Worm (Caenorhabditis elegans) whole organism, young adult: ENCODE data around the gene B0228.7.
A peak's percentile ranks its signal among the peaks of the same experiment; 100 is the strongest.

ENCODE experiments used
- B0035.1 ChIP-seq: sonication (generic microtip); optimal IDR thresholded peaks from 2 replicates; lab custom pipeline; 2016; ENCODE audit warnings: missing genetic modification characterization, mild to moderate bottlenecking, missing compliant biosample characterization, missing genotype, missing genetic modification reagents
- C17E4.6 ChIP-seq: fragments of 200-800 bp; sonication (Bioruptor generic); IDR thresholded peaks from 2 replicates; pipeline ENCODE4 v1.3.6; 2022; ENCODE audit warnings: missing genetic modification reagents, missing genetic modification characterization, missing compliant biosample characterization
- F33H1.4 ChIP-seq: fragments of 200-800 bp; sonication (Bioruptor generic); IDR thresholded peaks from 2 replicates; pipeline ENCODE4 v1.3.6; 2022; ENCODE audit warnings: missing genetic modification reagents, missing genetic modification characterization, missing compliant biosample characterization
- F37B4.10 ChIP-seq: fragments of 200-800 bp; sonication (Bioruptor generic); IDR thresholded peaks from 2 replicates; pipeline ENCODE4 v1.3.6; 2022; ENCODE audit warnings: missing genetic modification characterization, missing compliant biosample characterization
- F39B2.1 ChIP-seq: fragments of 200-800 bp; sonication (Bioruptor generic); IDR thresholded peaks from 2 replicates; pipeline ENCODE4 v1.3.6; 2022; ENCODE audit warnings: missing genetic modification reagents, missing genetic modification characterization, missing compliant biosample characterization
- F57C9.4 ChIP-seq: sonication (generic microtip); optimal IDR thresholded peaks from 2 replicates; lab custom pipeline; 2017; ENCODE audit warnings: mild to moderate bottlenecking, missing genetic modification characterization, missing compliant biosample characterization
- K11D2.4 ChIP-seq: fragments of 200-800 bp; sonication (Bioruptor generic); IDR thresholded peaks from 2 replicates; pipeline ENCODE4 v1.3.6; 2022; ENCODE audit warnings: missing genetic modification reagents, missing genetic modification characterization, missing compliant biosample characterization
- K12H6.12 ChIP-seq: fragments of 200-800 bp; sonication (Bioruptor generic); optimal IDR thresholded peaks from 2 replicates; lab custom pipeline; 2018; ENCODE audit warnings: mild to moderate bottlenecking, missing genetic modification characterization, missing compliant biosample characterization
- T26A5.8 ChIP-seq: sonication (generic microtip); optimal IDR thresholded peaks from 2 replicates; lab custom pipeline; 2016; ENCODE audit warnings: missing genetic modification characterization, missing compliant biosample characterization
- Y53F4B.3 ChIP-seq: fragments of 200-800 bp; sonication (Bioruptor generic); IDR thresholded peaks from 2 replicates; pipeline ENCODE4 v1.3.6; 2022; ENCODE audit warnings: missing genetic modification reagents, missing genetic modification characterization, missing compliant biosample characterization
- Y53G8AR.9 ChIP-seq: fragments of 200-800 bp; sonication (Bioruptor generic); conservative IDR thresholded peaks from 2 replicates; pipeline ENCODE4 v1.3.6; 2022; ENCODE audit warnings: missing genetic modification reagents, missing genetic modification characterization, missing compliant biosample characterization
- Y95B8A.8 ChIP-seq: fragments of 200-800 bp; sonication (Bioruptor generic); IDR thresholded peaks from 2 replicates; pipeline ENCODE4 v1.3.6; 2022; ENCODE audit warnings: missing genetic modification reagents, missing genetic modification characterization, missing compliant biosample characterization
- ZK185.1 ChIP-seq: sonication (generic microtip); optimal IDR thresholded peaks from 2 replicates; lab custom pipeline; 2016; ENCODE audit warnings: mild to moderate bottlenecking, missing genetic modification characterization, missing compliant biosample characterization; ENCODE audit not compliant: poor library complexity, severe bottlenecking
- akir-1 ChIP-seq: fragments of 200-800 bp; sonication (Bioruptor generic); optimal IDR thresholded peaks from 2 replicates; lab custom pipeline; 2018; ENCODE audit warnings: mild to moderate bottlenecking, missing genetic modification characterization, moderate library complexity, missing compliant biosample characterization
- aptf-3 ChIP-seq: fragments of 200-800 bp; sonication (Bioruptor generic); IDR thresholded peaks from 2 replicates; pipeline ENCODE4 v1.3.6; 2022; ENCODE audit warnings: missing genetic modification characterization, missing compliant biosample characterization
- attf-3 ChIP-seq: fragments of 200-800 bp; sonication (Bioruptor generic); conservative IDR thresholded peaks from 2 replicates; pipeline ENCODE4 v1.3.6; 2022; ENCODE audit warnings: missing genetic modification reagents, missing genetic modification characterization, missing compliant biosample characterization
- ccch-3 ChIP-seq: fragments of 200-800 bp; sonication (Bioruptor generic); optimal IDR thresholded peaks from 2 replicates; lab custom pipeline; 2018; ENCODE audit warnings: mild to moderate bottlenecking, missing genetic modification characterization, missing compliant biosample characterization
- cebp-1 ChIP-seq, 2 experiments: fragments of 200-800 bp in 1 of 2; sonication (Bioruptor generic) in 1 of 2; sonication (generic microtip) in 1 of 2; IDR thresholded peaks in 1 of 2; optimal IDR thresholded peaks in 1 of 2; 2 replicates each; pipeline versions ENCODE4 v1.3.6 to Lab custom; 2017 to 2022; ENCODE audit warnings: missing compliant biosample characterization in 2 of 2, missing genetic modification characterization in 2 of 2, mild to moderate bottlenecking in 1 of 2, missing genetic modification reagents in 1 of 2, moderate library complexity in 1 of 2
- ceh-100 ChIP-seq: fragments of 200-800 bp; sonication (Bioruptor generic); IDR thresholded peaks from 2 replicates; pipeline ENCODE4 v1.3.6; 2022; ENCODE audit warnings: missing genetic modification reagents, missing genetic modification characterization, missing compliant biosample characterization
- ceh-79 ChIP-seq: sonication (generic microtip); optimal IDR thresholded peaks from 2 replicates; lab custom pipeline; 2017; ENCODE audit warnings: mild to moderate bottlenecking, missing genetic modification characterization, missing compliant biosample characterization
- chd-7 ChIP-seq: sonication (generic microtip); optimal IDR thresholded peaks from 2 replicates; lab custom pipeline; 2016; ENCODE audit warnings: mild to moderate bottlenecking, missing genetic modification characterization, moderate library complexity, missing compliant biosample characterization
- dox-1 ChIP-seq: fragments of 200-800 bp; sonication (Bioruptor generic); IDR thresholded peaks from 2 replicates; pipeline ENCODE4 v1.3.6; 2022; ENCODE audit warnings: missing genetic modification reagents, missing genetic modification characterization, missing compliant biosample characterization
- efl-1 ChIP-seq: fragments of 150-350 bp; optimal IDR thresholded peaks from 2 replicates; lab custom pipeline; 2014; ENCODE audit warnings: missing biosample characterization, missing genetic modification reagents, missing genetic modification characterization
- egl-44 ChIP-seq: fragments of 200-800 bp; sonication (Bioruptor generic); IDR thresholded peaks from 2 replicates; pipeline ENCODE4 v1.3.6; 2022; ENCODE audit warnings: missing genetic modification reagents, missing genetic modification characterization, missing compliant biosample characterization
- ets-4 ChIP-seq: fragments of 200-800 bp; sonication (Bioruptor generic); optimal IDR thresholded peaks from 2 replicates; lab custom pipeline; 2018; ENCODE audit warnings: mild to moderate bottlenecking, missing genetic modification characterization, missing compliant biosample characterization
- hmg-1.2 ChIP-seq: fragments of 200-800 bp; sonication (Bioruptor generic); IDR thresholded peaks from 2 replicates; pipeline ENCODE4 v1.3.6; 2022; ENCODE audit warnings: missing genetic modification reagents, missing genetic modification characterization, missing compliant biosample characterization
- hsf-1 ChIP-seq: fragments of 200-800 bp; sonication (Bioruptor generic); IDR thresholded peaks from 2 replicates; pipeline ENCODE4 v1.3.6; 2022; ENCODE audit warnings: missing genetic modification reagents, missing genetic modification characterization, missing compliant biosample characterization
- lag-1 ChIP-seq: fragments of 200-800 bp; sonication (Bioruptor generic); IDR thresholded peaks from 2 replicates; pipeline ENCODE4 v1.3.6; 2022; ENCODE audit warnings: missing genetic modification reagents, missing genetic modification characterization, missing compliant biosample characterization
- let-607 ChIP-seq, 2 experiments: fragments of 200-800 bp in 1 of 2; sonication (Bioruptor generic) in 1 of 2; sonication (generic microtip) in 1 of 2; optimal IDR thresholded peaks; 2 replicates each; lab custom pipeline; 2016 to 2018; ENCODE audit warnings: mild to moderate bottlenecking in 2 of 2, missing compliant biosample characterization in 2 of 2, missing genetic modification characterization in 2 of 2, moderate library complexity in 2 of 2, missing genotype in 1 of 2
- lin-40 ChIP-seq: sonication (generic microtip); optimal IDR thresholded peaks from 2 replicates; lab custom pipeline; 2016; ENCODE audit warnings: missing genetic modification characterization, mild to moderate bottlenecking, missing compliant biosample characterization, missing genotype, missing genetic modification reagents
- lin-54 ChIP-seq: fragments of 200-800 bp; sonication (Bioruptor generic); optimal IDR thresholded peaks from 2 replicates; lab custom pipeline; 2018; ENCODE audit warnings: mild to moderate bottlenecking, missing genetic modification characterization, missing compliant biosample characterization
- lir-1 ChIP-seq: fragments of 200-800 bp; sonication (Bioruptor generic); conservative IDR thresholded peaks from 2 replicates; pipeline ENCODE4 v1.3.6; 2022; ENCODE audit warnings: missing genetic modification reagents, missing genetic modification characterization, missing compliant biosample characterization
- lsl-1 ChIP-seq: fragments of 200-800 bp; sonication (Bioruptor generic); optimal IDR thresholded peaks from 2 replicates; lab custom pipeline; 2018; ENCODE audit warnings: mild to moderate bottlenecking, missing genetic modification characterization, moderate library complexity, missing compliant biosample characterization
- lsy-27 ChIP-seq: sonication (generic microtip); optimal IDR thresholded peaks from 2 replicates; lab custom pipeline; 2017; ENCODE audit warnings: missing genetic modification characterization, mild to moderate bottlenecking, missing compliant biosample characterization, antibody characterized with exemption, missing genotype, borderline replicate concordance; ENCODE audit not compliant: insufficient read depth
- madf-10 ChIP-seq: sonication (generic microtip); optimal IDR thresholded peaks from 2 replicates; lab custom pipeline; 2016; ENCODE audit warnings: mild to moderate bottlenecking, missing genetic modification characterization, missing compliant biosample characterization
- madf-3 ChIP-seq: fragments of 200-800 bp; sonication (Bioruptor generic); IDR thresholded peaks from 2 replicates; pipeline ENCODE4 v1.3.6; 2022; ENCODE audit warnings: missing genetic modification reagents, missing genetic modification characterization, missing compliant biosample characterization
- madf-6 ChIP-seq: fragments of 200-800 bp; sonication (Bioruptor generic); IDR thresholded peaks from 2 replicates; pipeline ENCODE4 v1.3.6; 2022; ENCODE audit warnings: missing genetic modification reagents, missing genetic modification characterization, missing compliant biosample characterization
- madf-8 ChIP-seq: fragments of 200-800 bp; sonication (Bioruptor generic); conservative IDR thresholded peaks from 2 replicates; pipeline ENCODE4 v1.3.6; 2022; ENCODE audit warnings: missing genetic modification reagents, missing genetic modification characterization, missing compliant biosample characterization
- mcd-1 ChIP-seq: fragments of 200-800 bp; sonication (Bioruptor generic); IDR thresholded peaks from 2 replicates; pipeline ENCODE4 v1.3.6; 2022; ENCODE audit warnings: missing genetic modification reagents, missing genetic modification characterization, missing compliant biosample characterization
- nfya-1 ChIP-seq: sonication (generic microtip); optimal IDR thresholded peaks from 2 replicates; lab custom pipeline; 2017; ENCODE audit warnings: antibody characterized with exemption, missing compliant biosample characterization, missing genetic modification characterization, borderline replicate concordance; ENCODE audit not compliant: insufficient read depth
- snpc-1.3 ChIP-seq: sonication (generic microtip); optimal IDR thresholded peaks from 2 replicates; lab custom pipeline; 2017; ENCODE audit warnings: missing genetic modification characterization, mild to moderate bottlenecking, missing compliant biosample characterization, antibody characterized with exemption, moderate library complexity, missing genotype, missing genetic modification reagents; ENCODE audit not compliant: insufficient read depth
- snpc-3.4 ChIP-seq: sonication (generic microtip); optimal IDR thresholded peaks from 2 replicates; lab custom pipeline; 2017; ENCODE audit warnings: missing genetic modification characterization, mild to moderate bottlenecking, missing compliant biosample characterization, antibody characterized with exemption, moderate library complexity, missing genotype, missing genetic modification reagents
- tbx-9 ChIP-seq: sonication (generic microtip); optimal IDR thresholded peaks from 2 replicates; lab custom pipeline; 2016; ENCODE audit warnings: borderline replicate concordance, missing genetic modification characterization, inconsistent platforms, missing compliant biosample characterization
- unc-62 ChIP-seq: fragments of 150-350 bp; optimal IDR thresholded peaks from 2 replicates; lab custom pipeline; 2014; ENCODE audit warnings: missing biosample characterization, missing genetic modification reagents, missing genetic modification characterization
- xnd-1 ChIP-seq: sonication (generic microtip); optimal IDR thresholded peaks from 2 replicates; lab custom pipeline; 2016; ENCODE audit warnings: missing genotype, missing genetic modification reagents, missing genetic modification characterization, missing compliant biosample characterization
- ztf-28 ChIP-seq: fragments of 200-800 bp; sonication (Bioruptor generic); IDR thresholded peaks from 2 replicates; pipeline ENCODE4 v1.3.6; 2022; ENCODE audit warnings: missing genetic modification reagents, missing genetic modification characterization, missing compliant biosample characterization
- ztf-3 ChIP-seq: fragments of 200-800 bp; sonication (Bioruptor generic); optimal IDR thresholded peaks from 2 replicates; lab custom pipeline; 2018; ENCODE audit warnings: mild to moderate bottlenecking, missing genetic modification characterization, missing compliant biosample characterization

Gene B0228.7

ce11 chrII:7781102-7781616, 22.3 kb upstream of the B0228.7 start, which contains the start of the genes snpc-1.1 and spdl-1 (continued):
- TF ChIP-seq C17E4.6 (no peak), attf-3 (GFP tag; lab: Robert Waterston, UW) (no peak), K12H6.12 (tag; lab: Kevin White, UChicago) (no peak), ztf-28 (no peak), K11D2.4 (GFP tag; lab: Robert Waterston, UW) (no peak), unc-62 (GFP tag; lab: Kevin White, UChicago) (no peak), F39B2.1 (GFP tag; lab: Robert Waterston, UW) (no peak), cebp-1 (GFP tag; IDR thresholded peaks at IDR 0.05; lab: Robert Waterston, UW) (no peak), cebp-1 (tag; optimal IDR thresholded peaks at IDR 0.05; lab: Kevin White, UChicago) (no peak), aptf-3 (GFP tag; lab: Robert Waterston, UW) (no peak), dox-1 (GFP tag; lab: Robert Waterston, UW) (peak; percentile 45; the same call in 1 of the 2 replicates), madf-8 (GFP tag; lab: Robert Waterston, UW) (0 out of 2 replicates have a peak, but pooled peaks have one; percentile 41), chd-7 (no peak), egl-44 (GFP tag; lab: Robert Waterston, UW) (no peak), lin-40 (tag; lab: Kevin White, UChicago) (no peak), mcd-1 (GFP tag; lab: Robert Waterston, UW) (peak; percentile 79), akir-1 (GFP tag; lab: Kevin White, UChicago) (no peak), lsy-27 (no peak), ZK185.1 (tag; lab: Kevin White, UChicago) (no peak), ceh-100 (GFP tag; lab: Robert Waterston, UW) (no peak), T26A5.8 (tag; lab: Kevin White, UChicago) (no peak), F37B4.10 (GFP tag; lab: Robert Waterston, UW) (no peak), madf-3 (GFP tag; lab: Robert Waterston, UW) (no peak), Y53G8AR.9 (no peak), ceh-79 (tag; lab: Kevin White, UChicago) (no peak), Y53F4B.3 (GFP tag; lab: Robert Waterston, UW) (no peak), hmg-1.2 (GFP tag; lab: Robert Waterston, UW) (peak; percentile 21; the same call in 1 of the 2 replicates), madf-10 (tag; lab: Kevin White, UChicago) (no peak), xnd-1 (peak; percentile 2), F33H1.4 (GFP tag; lab: Robert Waterston, UW) (peak; percentile 31; the same call in 1 of the 2 replicates), F57C9.4 (no peak), lin-54 (peak; percentile 33), B0035.1 (tag; lab: Kevin White, UChicago) (no peak), let-607 (tag; optimal IDR thresholded peaks at IDR 0.05; lab: Kevin White, UChicago) (no peak), lsl-1 (peak; percentile 29), snpc-3.4 (tag; lab: Kevin White, UChicago) (no peak), ccch-3 (GFP tag; lab: Kevin White, UChicago) (no peak), tbx-9 (tag; lab: Kevin White, UChicago) (no peak), snpc-1.3 (tag; lab: Kevin White, UChicago) (no peak), ets-4 (GFP tag; lab: Kevin White, UChicago) (no peak), lir-1 (GFP tag; lab: Robert Waterston, UW) (no peak), nfya-1 (tag; lab: Kevin White, UChicago) (no peak), madf-6 (peak; percentile 46; the same call in 1 of the 2 replicates), lag-1 (GFP tag; lab: Robert Waterston, UW) (no peak), hsf-1 (no peak), ztf-3 (GFP tag; lab: Kevin White, UChicago) (no peak), Y95B8A.8 (GFP tag; lab: Robert Waterston, UW) (no peak), efl-1 (GFP tag; lab: Kevin White, UChicago) (peak; percentile 88)
